Fruit fly (Drosophila melanogaster): Measurements from ENCODE around the gene CG44325.
A peak's percentile ranks its signal among the peaks of the same experiment; 100 is the strongest.

The CG44325 gene

dm6 chrX:9118961-9119633 is 40.8 kb upstream of the CG44325 start (continued):
- TF ChIP-seq CG10267 (tag; optimal IDR thresholded peaks at IDR 0.05): peak; percentile 16
- TF ChIP-seq vvl (GFP tag; IDR thresholded peaks at IDR 0.05): no peak
- TF ChIP-seq CG16815 (GFP tag; optimal IDR thresholded peaks at IDR 0.05): no peak
- TF ChIP-seq wek (GFP tag; optimal IDR thresholded peaks at IDR 0.05): no peak
- TF ChIP-seq Doc2 (GFP tag; IDR thresholded peaks at IDR 0.05): no peak
- TF ChIP-seq CG15601 (tag; optimal IDR thresholded peaks at IDR 0.05): no peak
- TF ChIP-seq H15 (GFP tag; IDR thresholded peaks at IDR 0.05): no peak
- TF ChIP-seq CG11696 (GFP tag; IDR thresholded peaks at IDR 0.05): no peak
- TF ChIP-seq usp (GFP tag; optimal IDR thresholded peaks at IDR 0.05): no peak
- TF ChIP-seq eyg (GFP tag; optimal IDR thresholded peaks at IDR 0.05): no peak
- no peak for TF ChIP-seq Usf (GFP tag; optimal IDR thresholded peaks at IDR 0.05)
- TF ChIP-seq CG10959 (GFP tag; IDR thresholded peaks at IDR 0.05): no peak
- peak in 1 of 2 experiments; percentile 74 for TF ChIP-seq Eip74EF (GFP tag; optimal IDR thresholded peaks at IDR 0.05)
- no peak for TF ChIP-seq az2 (GFP tag; optimal IDR thresholded peaks at IDR 0.05)
- TF ChIP-seq Dad (GFP tag; optimal IDR thresholded peaks at IDR 0.05): no peak
- no peak for TF ChIP-seq Dek (tag; optimal IDR thresholded peaks at IDR 0.05)
- peak; percentile 57 for TF ChIP-seq CG3281 (GFP tag; optimal IDR thresholded peaks at IDR 0.05)
- no peak for TF ChIP-seq CG31224 (GFP tag; IDR thresholded peaks at IDR 0.05)
- TF ChIP-seq CG13424 (tag; optimal IDR thresholded peaks at IDR 0.05): peak; percentile 37
- no peak for TF ChIP-seq Side (GFP tag; optimal IDR thresholded peaks at IDR 0.05)
- TF ChIP-seq CG43689 (GFP tag; IDR thresholded peaks at IDR 0.05): no peak
- no peak for TF ChIP-seq pb (GFP tag; optimal IDR thresholded peaks at IDR 0.05)
- no peak for TF ChIP-seq ab (GFP tag; optimal IDR thresholded peaks at IDR 0.05)
- no peak for TF ChIP-seq toy (GFP tag; IDR thresholded peaks at IDR 0.05)
- TF ChIP-seq NFAT (GFP tag; IDR thresholded peaks at IDR 0.05): no peak
- TF ChIP-seq phol (tag; optimal IDR thresholded peaks at IDR 0.05): peak; percentile 70
- TF ChIP-seq CG3995 (GFP tag; optimal IDR thresholded peaks at IDR 0.05): no peak
- no peak for TF ChIP-seq bigmax (GFP tag; optimal IDR thresholded peaks at IDR 0.05)
- no peak for TF ChIP-seq p53 (GFP tag; optimal IDR thresholded peaks at IDR 0.05)
- TF ChIP-seq disco-r (GFP tag; optimal IDR thresholded peaks at IDR 0.05): no peak
- TF ChIP-seq pita (GFP tag; optimal IDR thresholded peaks at IDR 0.05): no peak
- TF ChIP-seq CG10321 (GFP tag; IDR thresholded peaks at IDR 0.05): no peak
- no peak for TF ChIP-seq MESR4 (GFP tag; optimal IDR thresholded peaks at IDR 0.05)
- no peak for TF ChIP-seq HLH54F (GFP tag; optimal IDR thresholded peaks at IDR 0.05)
- peak; percentile 59 for TF ChIP-seq Fer1 (GFP tag; optimal IDR thresholded peaks at IDR 0.05)
- TF ChIP-seq CG2889 (GFP tag; IDR thresholded peaks at IDR 0.05): no peak
- peak; percentile 65 for TF ChIP-seq CG18599 (GFP tag; optimal IDR thresholded peaks at IDR 0.05)
- TF ChIP-seq kni (GFP tag; optimal IDR thresholded peaks at IDR 0.05): no peak
- TF ChIP-seq CG17802 (tag; optimal IDR thresholded peaks at IDR 0.05): no peak
- TF ChIP-seq CG4707 (GFP tag; optimal IDR thresholded peaks at IDR 0.05): no peak
- peak; percentile 30 for TF ChIP-seq CG6854 (GFP tag; optimal IDR thresholded peaks at IDR 0.05)
- peak; percentile 72 for TF ChIP-seq abd-A (tag; optimal IDR thresholded peaks at IDR 0.05)
- no peak for TF ChIP-seq CG14965 (GFP tag; optimal IDR thresholded peaks at IDR 0.05; ENCODE audit: borderline replicate concordance)
- TF ChIP-seq Gug (GFP tag; IDR thresholded peaks at IDR 0.05): no peak
- no peak for TF ChIP-seq Lpt (GFP tag; optimal IDR thresholded peaks at IDR 0.05)
- TF ChIP-seq br (optimal IDR thresholded peaks at IDR 0.05): no peak
- TF ChIP-seq Sox102F (GFP tag; optimal IDR thresholded peaks at IDR 0.05): no peak
- no peak for TF ChIP-seq CG11456 (GFP tag; IDR thresholded peaks at IDR 0.05)
- TF ChIP-seq CG1024 (GFP tag; IDR thresholded peaks at IDR 0.05): no peak
- TF ChIP-seq B-H1 (GFP tag; IDR thresholded peaks at IDR 0.05): no peak
- TF ChIP-seq Myb (GFP tag; optimal IDR thresholded peaks at IDR 0.05): no peak
- no peak for TF ChIP-seq tgo (GFP tag; IDR thresholded peaks at IDR 0.05)

Data from whole organism, embryonic.